Fruit fly (Drosophila melanogaster) whole organism, pupa: ENCODE results near the gene CG3117.

Experiments
- CG10348 ChIP-seq: fragments of 200-800 bp; sonication (Bioruptor generic); IDR thresholded peaks from 2 replicates; pipeline ENCODE4 v1.3.6; 2022; ENCODE audit warnings: missing biosample characterization, missing genetic modification characterization
- CG14655 ChIP-seq: fragments of 200-800 bp; sonication (Bioruptor generic); optimal IDR thresholded peaks from 3 replicates; lab custom pipeline; 2017; ENCODE audit warnings: mild to moderate bottlenecking, missing biosample characterization, missing genetic modification reagents, missing genetic modification characterization
- CG34367 ChIP-seq: fragments of 200-800 bp; sonication (Bioruptor generic); optimal IDR thresholded peaks from 2 replicates; lab custom pipeline; 2018; ENCODE audit warnings: missing biosample characterization, mild to moderate bottlenecking, missing genetic modification characterization

DNA sequence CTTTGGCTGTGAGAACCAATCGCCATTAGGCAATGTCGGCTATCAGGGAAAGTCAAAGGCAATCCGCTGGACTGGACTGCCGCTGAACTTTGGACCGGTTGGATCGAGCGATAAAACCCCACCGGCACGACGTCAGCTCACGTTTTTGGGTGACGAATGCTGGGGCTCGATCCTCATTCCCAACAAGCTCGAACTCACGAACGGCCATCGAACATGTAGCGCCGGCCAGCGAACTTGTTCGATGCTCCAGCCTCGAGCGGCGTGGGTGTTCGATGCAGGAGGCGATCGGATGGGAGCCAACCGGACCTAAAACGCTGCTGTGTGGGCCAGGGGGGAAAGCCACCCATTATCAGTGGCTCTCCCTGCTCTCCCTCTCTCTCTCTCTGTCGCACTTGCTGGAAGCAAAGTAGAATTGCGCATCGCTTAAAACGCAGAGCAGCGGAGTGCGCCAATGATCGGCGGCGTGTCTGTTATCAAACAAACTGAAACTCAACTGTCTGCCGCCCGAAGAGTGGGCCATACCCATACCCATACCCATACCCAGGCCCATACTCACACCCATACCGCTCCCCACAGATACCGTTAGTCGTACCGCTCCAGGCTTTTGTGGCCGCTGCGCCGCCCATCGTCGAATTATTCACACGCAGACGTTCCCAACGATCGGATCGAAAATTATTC lies 42.2 kb downstream of the CG3117 start, which contains the start of gene daw:
- TF ChIP-seq CG10348 (GFP tag; lab: Robert Waterston, UW) (no peak), CG14655 (peak; percentile 55), CG34367 (tag; lab: Kevin White, UChicago) (peak; percentile 41)
